Worm (Caenorhabditis elegans) whole organism, late embryonic: Measurements from ENCODE around the gene C14B4.2.

Experiments
- C38D4.7 ChIP-seq: fragments of 200-800 bp; sonication (Bioruptor generic); optimal IDR thresholded peaks from 2 replicates; lab custom pipeline; 2018; ENCODE audit warnings: mild to moderate bottlenecking, missing genetic modification characterization, moderate library complexity, missing compliant biosample characterization
- Y22D7AL.16 ChIP-seq: sonication (generic microtip); optimal IDR thresholded peaks from 2 replicates; lab custom pipeline; 2016; ENCODE audit warnings: missing genetic modification characterization, missing compliant biosample characterization
- ceh-14 ChIP-seq: sonication (generic microtip); optimal IDR thresholded peaks from 2 replicates; lab custom pipeline; 2016; ENCODE audit warnings: missing genotype, missing genetic modification characterization, missing compliant biosample characterization
- ceh-19 ChIP-seq: fragments of 200-800 bp; sonication (Bioruptor generic); optimal IDR thresholded peaks from 2 replicates; lab custom pipeline; 2018; ENCODE audit warnings: mild to moderate bottlenecking, missing genetic modification characterization, missing compliant biosample characterization
- ceh-30 ChIP-seq: fragments of 150-350 bp; optimal IDR thresholded peaks from 2 replicates; lab custom pipeline; 2014; ENCODE audit warnings: missing biosample characterization, missing genetic modification characterization
- ceh-48 ChIP-seq: sonication (generic microtip); optimal IDR thresholded peaks from 2 replicates; lab custom pipeline; 2016; ENCODE audit warnings: missing genetic modification characterization, inconsistent platforms, missing compliant biosample characterization
- dmd-4 ChIP-seq: sonication (generic microtip); optimal IDR thresholded peaks from 2 replicates; lab custom pipeline; 2016; ENCODE audit warnings: borderline replicate concordance, missing genetic modification characterization, missing compliant biosample characterization
- dve-1 ChIP-seq: sonication (generic microtip); optimal IDR thresholded peaks from 2 replicates; lab custom pipeline; 2017; ENCODE audit warnings: antibody characterized with exemption, mild to moderate bottlenecking, missing genetic modification characterization, missing compliant biosample characterization
- elt-2 ChIP-seq: sonication (generic microtip); optimal IDR thresholded peaks from 2 replicates; lab custom pipeline; 2016; ENCODE audit warnings: missing genetic modification reagents, missing genetic modification characterization, missing compliant biosample characterization
- eyg-1 ChIP-seq: sonication (generic microtip); optimal IDR thresholded peaks from 2 replicates; lab custom pipeline; 2016; ENCODE audit warnings: missing genotype, missing genetic modification characterization, missing compliant biosample characterization
- fkh-10 ChIP-seq: fragments of 150-350 bp; optimal IDR thresholded peaks from 2 replicates; lab custom pipeline; 2014; ENCODE audit warnings: missing biosample characterization, missing genetic modification reagents, missing genetic modification characterization
- fkh-6 ChIP-seq: sonication (generic microtip); optimal IDR thresholded peaks from 2 replicates; lab custom pipeline; 2016; ENCODE audit warnings: missing genetic modification characterization, missing compliant biosample characterization
- gmeb-2 ChIP-seq: sonication (generic microtip); optimal IDR thresholded peaks from 2 replicates; lab custom pipeline; 2016; ENCODE audit warnings: missing genetic modification characterization, inconsistent platforms, missing compliant biosample characterization
- hlh-13 ChIP-seq: fragments of 200-800 bp; sonication (Bioruptor generic); optimal IDR thresholded peaks from 2 replicates; lab custom pipeline; 2018; ENCODE audit warnings: mild to moderate bottlenecking, missing genetic modification characterization, missing compliant biosample characterization
- hlh-30 ChIP-seq: sonication (generic microtip); optimal IDR thresholded peaks from 2 replicates; lab custom pipeline; 2017; ENCODE audit warnings: antibody characterized with exemption, missing genetic modification characterization, missing compliant biosample characterization; ENCODE audit not compliant: insufficient read depth
- lim-6 ChIP-seq: sonication (generic microtip); optimal IDR thresholded peaks from 2 replicates; lab custom pipeline; 2016; ENCODE audit warnings: missing genetic modification characterization, missing compliant biosample characterization
- madf-2 ChIP-seq: sonication (generic microtip); optimal IDR thresholded peaks from 2 replicates; lab custom pipeline; 2017; ENCODE audit warnings: missing genetic modification characterization, missing compliant biosample characterization
- nhr-232 ChIP-seq: sonication (generic microtip); optimal IDR thresholded peaks from 2 replicates; lab custom pipeline; 2016; ENCODE audit warnings: missing genetic modification characterization, missing compliant biosample characterization
- npax-4 ChIP-seq: sonication (generic microtip); optimal IDR thresholded peaks from 2 replicates; lab custom pipeline; 2016; ENCODE audit warnings: missing genetic modification characterization, missing compliant biosample characterization
- pha-2 ChIP-seq: sonication (generic microtip); optimal IDR thresholded peaks from 2 replicates; lab custom pipeline; 2017; ENCODE audit warnings: mild to moderate bottlenecking, missing genetic modification characterization, missing compliant biosample characterization
- pros-1 ChIP-seq: fragments of 150-350 bp; optimal IDR thresholded peaks from 2 replicates; lab custom pipeline; 2014; ENCODE audit warnings: missing biosample characterization, missing genetic modification reagents, missing genetic modification characterization
- ref-2 ChIP-seq: sonication (generic microtip); optimal IDR thresholded peaks from 2 replicates; lab custom pipeline; 2016; ENCODE audit warnings: missing genetic modification characterization, missing compliant biosample characterization
- rnt-1 ChIP-seq: sonication (generic microtip); optimal IDR thresholded peaks from 2 replicates; lab custom pipeline; 2016; ENCODE audit warnings: missing genetic modification characterization, missing compliant biosample characterization
- sdc-2 ChIP-seq: sonication (generic microtip); optimal IDR thresholded peaks from 2 replicates; lab custom pipeline; 2016; ENCODE audit warnings: missing genotype, missing genetic modification characterization, missing compliant biosample characterization
- sox-2 ChIP-seq: fragments of 200-800 bp; sonication (Bioruptor generic); IDR thresholded peaks from 2 replicates; pipeline ENCODE4 v1.3.6; 2022; ENCODE audit warnings: missing genetic modification reagents, missing genetic modification characterization, missing compliant biosample characterization
- sox-4 ChIP-seq: sonication (generic microtip); optimal IDR thresholded peaks from 2 replicates; lab custom pipeline; 2017; ENCODE audit warnings: mild to moderate bottlenecking, missing genetic modification characterization, inconsistent platforms, missing compliant biosample characterization
- syd-9 ChIP-seq: sonication (generic microtip); optimal IDR thresholded peaks from 2 replicates; lab custom pipeline; 2016; ENCODE audit warnings: mild to moderate bottlenecking, missing genetic modification characterization, moderate library complexity, missing compliant biosample characterization
- ttx-3 ChIP-seq: sonication (generic microtip); optimal IDR thresholded peaks from 2 replicates; lab custom pipeline; 2016; ENCODE audit warnings: missing genetic modification reagents, missing genetic modification characterization, missing compliant biosample characterization
- unc-42 ChIP-seq: sonication (generic microtip); optimal IDR thresholded peaks from 2 replicates; lab custom pipeline; 2016; ENCODE audit warnings: missing genotype, missing genetic modification characterization, missing compliant biosample characterization
- unc-86 ChIP-seq: sonication (generic microtip); optimal IDR thresholded peaks from 2 replicates; lab custom pipeline; 2016; ENCODE audit warnings: missing genetic modification characterization, missing compliant biosample characterization
- zip-5 ChIP-seq: sonication (generic microtip); optimal IDR thresholded peaks from 2 replicates; lab custom pipeline; 2016; ENCODE audit warnings: missing genetic modification characterization, missing compliant biosample characterization

Gene C14B4.2

ce11 chrV:19394750-19395149 lies 32.3 kb upstream of the C14B4.2 start, which contains the start of gene C25F9.8:
TSS of gene C25F9.8 (plus strand) at chrV:19395050.
- TF ChIP-seq hlh-30 (tag; lab: Kevin White, UChicago) (no peak), npax-4 (tag; lab: Kevin White, UChicago) (no peak), Y22D7AL.16 (no peak)

DNA sequence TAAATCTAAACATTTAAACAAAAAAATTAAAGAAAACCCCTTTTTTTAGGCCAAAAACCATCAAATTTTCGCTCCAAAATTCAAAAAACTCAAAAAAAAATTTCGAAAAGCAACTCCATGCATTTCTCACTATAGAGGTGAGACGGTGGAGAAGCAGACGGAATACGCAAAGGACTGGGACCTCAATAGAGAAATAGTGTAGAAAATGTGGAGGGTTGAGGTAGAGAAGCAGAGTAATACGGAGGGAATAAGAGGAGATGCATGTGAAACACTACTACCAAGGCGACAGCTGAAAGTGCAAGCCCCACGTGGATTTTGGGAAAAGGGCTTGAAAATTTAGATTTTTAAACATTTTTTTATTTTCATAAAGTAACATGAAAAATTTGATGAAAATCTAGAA lies 28.8 kb upstream of the C14B4.2 start:
- peak; percentile 16 for TF ChIP-seq ceh-14 (tag; lab: Kevin White, UChicago)
- no peak for TF ChIP-seq syd-9 (tag; lab: Kevin White, UChicago)
- peak; percentile 58 for TF ChIP-seq pha-2 (tag; lab: Kevin White, UChicago)
- TF ChIP-seq dmd-4 (tag; lab: Kevin White, UChicago), result no peak
- no peak for TF ChIP-seq lim-6
- no peak for TF ChIP-seq npax-4 (tag; lab: Kevin White, UChicago)

ce11 chrV:19390029-19390428 lies 27.6 kb upstream of the C14B4.2 start, which contains the start of gene slcr-46.2:
TSS of gene slcr-46.2 (minus strand) at chrV:19390129.
- TF ChIP-seq zip-5 (no peak), unc-86 (tag; lab: Kevin White, UChicago) (no peak), nhr-232 (tag; lab: Kevin White, UChicago) (no peak), sox-2 (GFP tag; lab: Robert Waterston, UW) (no peak), fkh-10 (GFP tag; lab: Kevin White, UChicago) (no peak), hlh-30 (tag; lab: Kevin White, UChicago) (no peak), pros-1 (tag; lab: Kevin White, UChicago) (no peak), sox-4 (tag; lab: Kevin White, UChicago) (no peak), ttx-3 (tag; lab: Kevin White, UChicago) (no peak), Y22D7AL.16 (no peak), hlh-13 (GFP tag; lab: Kevin White, UChicago) (no peak), madf-2 (tag; lab: Kevin White, UChicago) (no peak)

DNA sequence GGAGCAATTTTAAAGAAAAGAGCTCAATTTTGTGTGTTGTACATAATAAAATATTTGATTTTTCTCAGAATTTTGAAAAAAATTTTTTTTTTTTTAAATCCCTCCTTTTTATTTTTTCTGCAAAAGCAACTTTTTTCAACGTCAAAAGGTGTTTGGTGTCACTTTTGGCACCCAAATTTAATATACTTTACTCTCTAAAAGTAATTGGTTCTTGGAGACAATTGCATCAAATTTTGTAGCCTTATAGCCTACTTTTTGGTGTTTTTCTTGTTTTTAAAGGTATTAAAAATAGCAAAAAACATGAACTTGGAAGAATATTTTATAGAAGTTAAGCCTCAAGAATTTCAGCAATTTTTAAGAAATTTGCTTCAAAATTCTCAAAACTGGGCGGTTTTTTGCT lies 18.5 kb upstream of the C14B4.2 start, which contains the start of gene srw-84:
Gene srw-84 (plus strand): TSS at position 301 of the 400 bp plus-strand sequence.
- TF ChIP-seq syd-9 (tag; lab: Kevin White, UChicago) (no peak), ceh-30 (tag; lab: Kevin White, UChicago) (no peak), eyg-1 (no peak), hlh-13 (GFP tag; lab: Kevin White, UChicago) (no peak), pha-2 (tag; lab: Kevin White, UChicago) (no peak), rnt-1 (tag; lab: Kevin White, UChicago) (no peak), hlh-30 (tag; lab: Kevin White, UChicago) (no peak), gmeb-2 (tag; lab: Kevin White, UChicago) (no peak), ceh-48 (no peak), C38D4.7 (GFP tag; lab: Kevin White, UChicago) (no peak), sdc-2 (tag; lab: Kevin White, UChicago) (no peak), unc-42 (tag; lab: Kevin White, UChicago) (no peak), fkh-6 (tag; lab: Kevin White, UChicago) (no peak)

DNA sequence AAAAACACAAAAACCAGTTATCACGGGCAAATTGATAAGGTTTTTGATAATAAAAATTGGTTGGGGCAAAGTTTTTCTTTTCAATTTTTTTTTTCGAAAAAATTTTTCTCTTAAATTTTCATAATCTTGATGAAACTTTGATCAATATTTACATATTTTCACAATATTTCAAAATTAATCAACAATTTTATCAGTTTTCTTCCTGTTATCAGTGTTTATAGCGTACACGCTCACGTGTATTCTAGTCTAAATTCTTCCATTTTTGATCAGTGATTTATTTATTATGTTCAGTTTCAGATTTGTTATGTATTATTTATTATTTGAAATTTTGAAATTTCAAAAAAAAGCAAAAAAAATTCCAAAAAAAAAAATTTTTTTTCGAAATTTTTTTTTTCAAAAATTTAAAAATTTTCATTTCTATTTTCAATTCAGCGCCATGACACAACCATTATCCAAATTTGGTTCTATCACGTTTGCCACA lies 14.6 kb upstream of the C14B4.2 start, which contains the start of gene nceh-1:
Gene nceh-1 (plus strand): TSS at position 431 of the 481 bp plus-strand sequence.
- TF ChIP-seq rnt-1 (tag; lab: Kevin White, UChicago) (no peak), elt-2 (tag; lab: Kevin White, UChicago) (peak; percentile 37), ceh-19 (GFP tag; lab: Kevin White, UChicago) (no peak), dve-1 (tag; lab: Kevin White, UChicago) (no peak), pha-2 (tag; lab: Kevin White, UChicago) (no peak), ttx-3 (tag; lab: Kevin White, UChicago) (no peak), ref-2 (no peak)
- TF ChIP-seq, all 69 proteins: peak for 1
